Fruit fly (Drosophila melanogaster): Measurements from ENCODE around the gene CG6163.

DNA sequence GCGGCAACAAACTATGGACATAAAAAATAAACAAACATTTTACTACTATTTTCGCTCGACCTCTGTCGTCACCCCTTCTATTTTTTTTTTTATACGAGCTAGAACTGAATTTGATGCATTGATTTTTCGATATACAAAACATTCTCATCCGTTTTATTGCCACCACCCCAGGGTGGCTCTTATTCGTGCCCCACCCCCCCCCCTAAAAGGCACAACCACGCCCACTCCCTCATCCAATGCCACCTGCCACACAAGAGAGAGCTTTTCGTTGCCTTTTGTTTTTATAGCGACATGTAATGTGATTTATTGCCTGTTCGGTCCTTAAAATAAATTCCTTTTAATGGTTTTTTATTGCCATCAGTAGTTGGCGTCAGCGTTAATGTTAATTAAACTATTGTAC, 25.4 kb downstream of the CG6163 start:
- no peak for TF ChIP-seq fru (GFP tag; optimal IDR thresholded peaks at IDR 0.05)
- TF ChIP-seq Myc (optimal IDR thresholded peaks at IDR 0.05), result no peak
- TF ChIP-seq br (GFP tag; optimal IDR thresholded peaks at IDR 0.05), result no peak
- no peak for TF ChIP-seq OdsH (GFP tag; optimal IDR thresholded peaks at IDR 0.05)
- TF ChIP-seq psq (GFP tag; optimal IDR thresholded peaks at IDR 0.05), result no peak
- TF ChIP-seq h (GFP tag; optimal IDR thresholded peaks at IDR 0.05), result no peak
- TF ChIP-seq Sp1 (GFP tag; optimal IDR thresholded peaks at IDR 0.05), result no peak
- TF ChIP-seq dsf (GFP tag; optimal IDR thresholded peaks at IDR 0.05; ENCODE audit: borderline replicate concordance), result no peak
- no peak for TF ChIP-seq HLH106 (tag; optimal IDR thresholded peaks at IDR 0.05)
- no peak for TF ChIP-seq CrebA (GFP tag; optimal IDR thresholded peaks at IDR 0.05; ENCODE audit: borderline replicate concordance)
- TF ChIP-seq pan (optimal IDR thresholded peaks at IDR 0.05), result no peak
- TF ChIP-seq dmrt93B (GFP tag; optimal IDR thresholded peaks at IDR 0.05), result no peak
- no peak for TF ChIP-seq sv (GFP tag; optimal IDR thresholded peaks at IDR 0.05)

Measured in whole organism, wandering third instar larva.